Fruit fly (Drosophila melanogaster) whole organism, adult: ENCODE measurements around the gene CG15317.

Experiments used
- CG11617 ChIP-seq: fragments of 200-800 bp; sonication (Bioruptor generic); optimal IDR thresholded peaks from 2 replicates; lab custom pipeline; 2017; ENCODE audit warnings: mild to moderate bottlenecking, missing biosample characterization, missing genetic modification reagents, missing genetic modification characterization
- CG12768 ChIP-seq: fragments of 200-800 bp; sonication (Bioruptor generic); optimal IDR thresholded peaks from 2 replicates; lab custom pipeline; 2017; ENCODE audit warnings: missing biosample characterization, missing genetic modification characterization, mild to moderate bottlenecking, moderate library complexity, missing genetic modification reagents
- CG14711 ChIP-seq: fragments of 200-800 bp; sonication (Bioruptor generic); optimal IDR thresholded peaks from 2 replicates; lab custom pipeline; 2018; ENCODE audit warnings: missing biosample characterization, mild to moderate bottlenecking, missing genetic modification characterization, moderate library complexity
- CG1620 ChIP-seq: fragments of 200-800 bp; sonication (Bioruptor generic); optimal IDR thresholded peaks from 2 replicates; lab custom pipeline; 2016; ENCODE audit warnings: missing biosample characterization, missing genetic modification characterization
- CG33017 ChIP-seq: fragments of 200-800 bp; sonication (Bioruptor generic); optimal IDR thresholded peaks from 2 replicates; lab custom pipeline; 2018; ENCODE audit warnings: missing biosample characterization, mild to moderate bottlenecking, missing genetic modification characterization, moderate library complexity
- CG5204 ChIP-seq: fragments of 200-800 bp; sonication (Bioruptor generic); optimal IDR thresholded peaks from 2 replicates; lab custom pipeline; 2016; ENCODE audit warnings: missing biosample characterization, missing genetic modification characterization
- CG7045 ChIP-seq: fragments of 200-800 bp; sonication (Bioruptor generic); optimal IDR thresholded peaks from 2 replicates; lab custom pipeline; 2017; ENCODE audit warnings: missing biosample characterization, mild to moderate bottlenecking, missing genetic modification characterization
- CG7101 ChIP-seq: fragments of 200-800 bp; sonication (Bioruptor generic); optimal IDR thresholded peaks from 2 replicates; lab custom pipeline; 2018; ENCODE audit warnings: missing biosample characterization, mild to moderate bottlenecking, missing genetic modification characterization, moderate library complexity
- Clk ChIP-seq: fragments of 200-800 bp; sonication (Bioruptor generic); optimal IDR thresholded peaks from 2 replicates; lab custom pipeline; 2017; ENCODE audit warnings: missing biosample characterization, missing genetic modification characterization
- Crg-1 ChIP-seq: fragments of 200-800 bp; sonication (Bioruptor generic); optimal IDR thresholded peaks from 2 replicates; lab custom pipeline; 2016; ENCODE audit warnings: missing biosample characterization, missing genetic modification characterization
- Hr96 ChIP-seq: fragments of 200-800 bp; sonication (Bioruptor generic); optimal IDR thresholded peaks from 2 replicates; lab custom pipeline; 2016; ENCODE audit warnings: missing biosample characterization, missing genetic modification characterization
- Mnt ChIP-seq: fragments of 200-800 bp; sonication (Bioruptor generic); optimal IDR thresholded peaks from 2 replicates; lab custom pipeline; 2016; ENCODE audit warnings: missing biosample characterization, mild to moderate bottlenecking, missing genetic modification characterization
- bab1 ChIP-seq: fragments of 200-800 bp; sonication (Bioruptor generic); optimal IDR thresholded peaks from 3 replicates; lab custom pipeline; 2019; ENCODE audit warnings: missing biosample characterization, mild to moderate bottlenecking, missing genetic modification characterization, moderate library complexity
- cic ChIP-seq: fragments of 200-800 bp; sonication (Bioruptor generic); optimal IDR thresholded peaks from 2 replicates; lab custom pipeline; 2017; ENCODE audit warnings: missing biosample characterization, mild to moderate bottlenecking, missing genetic modification characterization, moderate library complexity
- cnc ChIP-seq, 2 experiments: fragments of >200 bp; optimal IDR thresholded peaks; 2 replicates each; lab custom pipeline; 2017
- kay ChIP-seq: fragments of 200-800 bp; sonication (Bioruptor generic); peaks from one replicate; lab custom pipeline; 2016; ENCODE audit warnings: missing biosample characterization, missing genetic modification characterization, borderline replicate concordance
- ovo ChIP-seq: fragments of 200-800 bp; sonication (Bioruptor generic); optimal IDR thresholded peaks from 2 replicates; lab custom pipeline; 2016; ENCODE audit warnings: missing biosample characterization, missing genetic modification characterization
- pad ChIP-seq: fragments of 200-800 bp; sonication (Bioruptor generic); optimal IDR thresholded peaks from 3 replicates; lab custom pipeline; 2017; ENCODE audit warnings: missing biosample characterization, missing genetic modification characterization, mild to moderate bottlenecking, moderate library complexity, missing genetic modification reagents
- tj ChIP-seq: fragments of 200-800 bp; sonication (Bioruptor generic); optimal IDR thresholded peaks from 3 replicates; lab custom pipeline; 2017; ENCODE audit warnings: missing biosample characterization, mild to moderate bottlenecking, missing genetic modification characterization, moderate library complexity
- toe ChIP-seq: fragments of 200-800 bp; sonication (Bioruptor generic); optimal IDR thresholded peaks from 2 replicates; lab custom pipeline; 2016; ENCODE audit warnings: missing biosample characterization, missing genetic modification characterization

Gene CG15317

DNA sequence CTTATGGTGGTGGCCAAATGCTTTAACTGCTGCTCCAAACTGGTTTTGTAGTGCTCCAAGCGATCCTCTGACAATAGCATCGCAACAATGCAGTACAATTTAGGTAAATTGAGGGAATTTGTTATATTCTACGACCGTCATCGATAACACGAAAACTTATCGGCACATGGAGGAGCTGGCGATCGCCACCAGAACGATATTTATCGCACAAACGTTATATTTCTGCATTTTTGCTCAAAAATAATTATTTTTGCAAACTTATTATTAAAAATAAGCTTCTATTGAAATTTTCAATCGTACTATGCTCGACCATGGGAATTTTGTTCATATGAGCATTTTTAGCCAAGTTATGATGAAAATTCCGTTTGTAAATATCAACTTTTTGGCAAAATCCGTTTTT, at the start of gene CG15317:
TSS of gene CG15317 (minus strand) at position 148 of the 400 bp plus-strand sequence.
- no peak for TF ChIP-seq Hr96 (GFP tag; lab: Kevin White, UChicago)
- TF ChIP-seq ovo (GFP tag; lab: Kevin White, UChicago) = no peak
- TF ChIP-seq Mnt (GFP tag; lab: Kevin White, UChicago) = peak; percentile 90
- TF ChIP-seq CG7101 = no peak
- TF ChIP-seq Crg-1 (GFP tag; lab: Kevin White, UChicago) = no peak
- no peak for TF ChIP-seq Clk
- TF ChIP-seq CG1620 (GFP tag; lab: Kevin White, UChicago) = peak; percentile 16

DNA sequence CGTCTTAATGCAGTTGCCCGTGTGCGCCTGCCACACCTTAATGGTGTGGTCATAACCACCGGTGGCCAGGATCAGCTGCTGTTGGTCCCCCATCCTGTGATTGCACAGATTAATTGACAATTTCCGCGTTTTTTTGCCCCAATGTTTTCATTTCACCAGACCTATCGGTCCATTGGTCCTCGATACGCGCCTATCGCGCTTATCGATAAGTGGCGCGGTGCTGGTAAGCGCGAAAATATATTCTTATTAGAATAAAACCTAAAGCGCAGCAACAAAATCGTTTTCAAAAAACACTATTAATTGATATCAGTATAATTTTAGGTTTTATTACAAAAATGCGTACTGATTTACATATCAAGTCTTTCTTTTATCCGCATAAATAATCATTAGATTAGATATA, 49.4 kb upstream of the CG15317 start, which contains the start of gene Lst8:
TSS of gene Lst8 (minus strand) at position 187 of the 400 bp plus-strand sequence.
- TF ChIP-seq CG11617 (GFP tag; lab: Kevin White, UChicago) = no peak
- TF ChIP-seq CG12768 (GFP tag; lab: Kevin White, UChicago) = no peak
- no peak for TF ChIP-seq cic (GFP tag; lab: Kevin White, UChicago)
- TF ChIP-seq Clk = no peak
- TF ChIP-seq CG33017 (tag; lab: Kevin White, UChicago) = no peak
- TF ChIP-seq pad = peak; percentile 8
- TF ChIP-seq Mnt (GFP tag; lab: Kevin White, UChicago) = peak; percentile 26
- TF ChIP-seq toe (GFP tag; lab: Kevin White, UChicago) = no peak
- peak; percentile 9 for TF ChIP-seq CG7101
- peak; percentile 52 for TF ChIP-seq bab1
- no peak for TF ChIP-seq CG5204 (GFP tag; lab: Kevin White, UChicago)
- no peak for TF ChIP-seq Crg-1 (GFP tag; lab: Kevin White, UChicago)
- peak; percentile 39 for TF ChIP-seq CG14711 (tag; lab: Kevin White, UChicago)
- no peak for TF ChIP-seq ovo (GFP tag; lab: Kevin White, UChicago)
- TF ChIP-seq CG7045 = no peak
- no peak for TF ChIP-seq tj (GFP tag; lab: Kevin White, UChicago)
- peak; percentile 29 for TF ChIP-seq CG1620 (GFP tag; lab: Kevin White, UChicago)
- no peak for TF ChIP-seq cnc (optimal IDR thresholded peaks at IDR 0.05; lab: Kevin White, UChicago)
- no peak for TF ChIP-seq Hr96 (GFP tag; lab: Kevin White, UChicago)
- no peak for TF ChIP-seq kay

DNA sequence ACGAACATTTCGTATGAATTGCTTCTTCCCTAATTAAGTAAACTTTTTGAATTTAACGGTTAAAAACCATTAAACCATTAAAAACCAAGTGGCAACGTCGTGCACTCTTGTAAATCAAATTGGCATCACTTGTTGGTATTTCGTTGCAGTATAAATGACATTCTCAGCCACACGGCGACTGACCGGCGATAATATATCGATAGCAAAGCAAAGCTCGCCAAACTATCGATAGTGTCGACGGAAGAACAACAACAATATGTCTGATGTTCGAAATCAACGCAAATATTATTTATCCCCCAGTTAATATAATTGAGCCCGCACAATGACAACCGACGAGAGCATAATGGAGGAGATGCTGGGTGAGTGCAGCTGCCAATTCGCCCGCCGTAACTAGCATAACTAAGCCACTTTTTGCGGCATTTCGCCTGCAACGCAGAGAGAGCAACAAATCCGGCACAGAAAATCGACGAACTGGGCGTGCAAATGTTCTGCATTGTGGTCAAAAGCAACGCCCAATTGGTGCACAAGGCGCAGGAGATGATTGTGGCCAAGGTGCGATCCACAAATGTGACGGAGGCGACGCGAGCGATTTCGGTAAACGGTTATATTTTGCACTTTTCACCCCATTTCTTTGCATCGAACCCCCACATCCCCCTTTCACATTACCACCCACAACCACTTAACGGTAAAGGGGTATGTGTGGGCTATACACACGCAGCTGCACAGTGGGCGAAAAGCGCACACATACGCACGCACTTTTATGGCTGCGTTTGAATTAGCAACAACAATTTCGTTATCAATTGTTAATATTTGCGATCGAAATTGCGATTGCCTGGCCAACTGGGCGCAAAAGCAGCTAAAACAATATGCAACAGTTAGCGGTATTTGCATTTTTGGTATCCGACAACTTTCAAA, 44.7 kb upstream of the CG15317 start, which contains the start of gene Gga:
TSS of gene Gga (plus strand) at position 213 of the 915 bp plus-strand sequence.
- peak; percentile 19 for TF ChIP-seq CG7101
- peak; percentile 92 for TF ChIP-seq ovo (GFP tag; lab: Kevin White, UChicago)
- no peak for TF ChIP-seq CG7045
- peak; percentile 42 for TF ChIP-seq bab1
- no peak for TF ChIP-seq CG12768 (GFP tag; lab: Kevin White, UChicago)
- peak; percentile 4 for TF ChIP-seq CG11617 (GFP tag; lab: Kevin White, UChicago)
- peak; percentile 62 for TF ChIP-seq pad
- TF ChIP-seq toe (GFP tag; lab: Kevin White, UChicago) = no peak
- TF ChIP-seq Clk = no peak
- TF ChIP-seq CG1620 (GFP tag; lab: Kevin White, UChicago) = peak; percentile 21
- TF ChIP-seq CG33017 (tag; lab: Kevin White, UChicago) = no peak
- no peak for TF ChIP-seq kay
- TF ChIP-seq CG14711 (tag; lab: Kevin White, UChicago) = no peak
- no peak for TF ChIP-seq cnc (optimal IDR thresholded peaks at IDR 0.05; lab: Kevin White, UChicago)
- TF ChIP-seq cic (GFP tag; lab: Kevin White, UChicago) = no peak
- TF ChIP-seq Crg-1 (GFP tag; lab: Kevin White, UChicago) = peak; percentile 1
- peak; percentile 7 for TF ChIP-seq Mnt (GFP tag; lab: Kevin White, UChicago)
- no peak for TF ChIP-seq tj (GFP tag; lab: Kevin White, UChicago)
- TF ChIP-seq Hr96 (GFP tag; lab: Kevin White, UChicago) = no peak
- TF ChIP-seq CG5204 (GFP tag; lab: Kevin White, UChicago) = no peak

dm6 chrX:9600083-9600817, 43.9 kb upstream of the CG15317 start:
- TF ChIP-seq CG1620 (GFP tag; lab: Kevin White, UChicago) (no peak), CG11617 (GFP tag; lab: Kevin White, UChicago) (peak; percentile 47), cnc (optimal IDR thresholded peaks at IDR 0.05; lab: Kevin White, UChicago) (no peak), CG33017 (tag; lab: Kevin White, UChicago) (peak; percentile 31), kay (no peak), toe (GFP tag; lab: Kevin White, UChicago) (peak; percentile 22), CG7045 (peak; percentile 61), Clk (no peak), tj (GFP tag; lab: Kevin White, UChicago) (peak; percentile 27), cic (GFP tag; lab: Kevin White, UChicago) (no peak), pad (no peak), CG14711 (tag; lab: Kevin White, UChicago) (peak; percentile 49), CG7101 (peak; percentile 39), Crg-1 (GFP tag; lab: Kevin White, UChicago) (no peak), CG5204 (GFP tag; lab: Kevin White, UChicago) (no peak), Hr96 (GFP tag; lab: Kevin White, UChicago) (no peak), ovo (GFP tag; lab: Kevin White, UChicago) (no peak), Mnt (GFP tag; lab: Kevin White, UChicago) (peak; percentile 80), CG12768 (GFP tag; lab: Kevin White, UChicago) (peak; percentile 8), bab1 (no peak)
